Worm (Caenorhabditis elegans): ENCODE measurements around the gene apc-10.

ce11 chrV:10464746-10465145 lies 38.6 kb upstream of the apc-10 start:
- no peak for TF ChIP-seq fkh-10 (GFP tag; optimal IDR thresholded peaks at IDR 0.05)
- no peak for TF ChIP-seq zag-1 (tag; optimal IDR thresholded peaks at IDR 0.05)
- no peak for TF ChIP-seq nhr-77 (tag; optimal IDR thresholded peaks at IDR 0.05)
- no peak for TF ChIP-seq unc-62 (GFP tag; optimal IDR thresholded peaks at IDR 0.05)
- TF ChIP-seq nhr-12 (tag; optimal IDR thresholded peaks at IDR 0.05): no peak
- no peak for TF ChIP-seq sea-2 (GFP tag; optimal IDR thresholded peaks at IDR 0.05)
- TF ChIP-seq egl-27 (tag; optimal IDR thresholded peaks at IDR 0.05): no peak
- TF ChIP-seq eor-1 (tag; optimal IDR thresholded peaks at IDR 0.05): no peak
- no peak for TF ChIP-seq jun-1 (tag; optimal IDR thresholded peaks at IDR 0.05)
- peak; percentile 39 for TF ChIP-seq nfya-1 (tag; optimal IDR thresholded peaks at IDR 0.05; ENCODE audit: insufficient read depth)
- TF ChIP-seq elt-1 (tag; optimal IDR thresholded peaks at IDR 0.05): no peak
- peak; percentile 26 for TF ChIP-seq lin-39 (tag; optimal IDR thresholded peaks at IDR 0.05)
